Fruit fly (Drosophila melanogaster): ENCODE results near the gene Eig71Eb.

Gene Eig71Eb

dm6 chr3L:15675111-15675510, 25.4 kb downstream of the Eig71Eb start (continued):
- TF ChIP-seq HLH54F (GFP tag; optimal IDR thresholded peaks at IDR 0.05) (no peak), CG17361 (GFP tag; IDR thresholded peaks at IDR 0.05) (peak; percentile 81), gcm2 (GFP tag; optimal IDR thresholded peaks at IDR 0.05) (no peak), zen (tag; optimal IDR thresholded peaks at IDR 0.05) (peak; percentile 82), Asciz (GFP tag; optimal IDR thresholded peaks at IDR 0.05) (peak; percentile 42), ind (GFP tag; optimal IDR thresholded peaks at IDR 0.05) (peak; percentile 49), br (optimal IDR thresholded peaks at IDR 0.05) (no peak), CG14860 (GFP tag; IDR thresholded peaks at IDR 0.05; ENCODE audit: partially characterized antibody) (no peak), inv (GFP tag; IDR thresholded peaks at IDR 0.05; ENCODE audit: partially characterized antibody) (no peak), Awh (GFP tag; IDR thresholded peaks at IDR 0.05) (peak; percentile 47; the same call in 1 of the 2 replicates), dpn (GFP tag; optimal IDR thresholded peaks at IDR 0.05) (peak; percentile 48 to 53), CG6854 (GFP tag; optimal IDR thresholded peaks at IDR 0.05) (no peak), Blimp-1 (GFP tag; optimal IDR thresholded peaks at IDR 0.05) (peak; percentile 78), CG9817 (tag; optimal IDR thresholded peaks at IDR 0.05) (no peak), CG12942 (GFP tag; optimal IDR thresholded peaks at IDR 0.05) (peak; percentile 52), sr (GFP tag; IDR thresholded peaks at IDR 0.05) (no peak), CG4282 (GFP tag; optimal IDR thresholded peaks at IDR 0.05) (no peak), E2f1 (GFP tag; IDR thresholded peaks at IDR 0.05) (0 out of 2 replicates have a peak, but pooled peaks have one; percentile 37), esg (GFP tag; conservative IDR thresholded peaks at IDR 0.05) (peak; percentile 28; the same call in 1 of the 2 replicates), CG10462 (GFP tag; optimal IDR thresholded peaks at IDR 0.05) (peak; percentile 57), HmgZ (tag; optimal IDR thresholded peaks at IDR 0.05) (no peak), Dad (GFP tag; optimal IDR thresholded peaks at IDR 0.05) (no peak), CG11093 (GFP tag; IDR thresholded peaks at IDR 0.05) (0 out of 3 replicates have a peak, but pooled peaks have one; percentile 10), Myb (GFP tag; optimal IDR thresholded peaks at IDR 0.05) (no peak), zf30C (GFP tag; optimal IDR thresholded peaks at IDR 0.05) (peak; percentile 84), gt (GFP tag; IDR thresholded peaks at IDR 0.05) (peak; percentile 13; the same call in 1 of the 2 replicates), CG17328 (GFP tag; IDR thresholded peaks at IDR 0.05) (peak; percentile 79), ase (GFP tag; IDR thresholded peaks at IDR 0.05) (peak; percentile 25; the same call in 1 of the 3 replicates), Deaf1 (tag; optimal IDR thresholded peaks at IDR 0.05) (peak; percentile 15), CG15073 (GFP tag; optimal IDR thresholded peaks at IDR 0.05) (peak; percentile 31), CG12104 (GFP tag; optimal IDR thresholded peaks at IDR 0.05) (no peak), Bteb2 (GFP tag; optimal IDR thresholded peaks at IDR 0.05) (peak; percentile 4), hb (GFP tag; IDR thresholded peaks at IDR 0.05; ENCODE audit: partially characterized antibody) (no peak), D (optimal IDR thresholded peaks at IDR 0.05) (no peak), D (GFP tag; optimal IDR thresholded peaks at IDR 0.05) (peak; percentile 78), wdn (GFP tag; IDR thresholded peaks at IDR 0.05) (no peak), ab (GFP tag; optimal IDR thresholded peaks at IDR 0.05) (no peak), ap (GFP tag; IDR thresholded peaks at IDR 0.05) (no peak), CG17612 (GFP tag; IDR thresholded peaks at IDR 0.05) (no peak), CrebB (tag; optimal IDR thresholded peaks at IDR 0.05) (no peak), CG12769 (tag; optimal IDR thresholded peaks at IDR 0.05) (peak; percentile 5), lab (GFP tag; optimal IDR thresholded peaks at IDR 0.05) (peak; percentile 7), CG1647 (GFP tag; optimal IDR thresholded peaks at IDR 0.05) (no peak), CG18476 (GFP tag; optimal IDR thresholded peaks at IDR 0.05) (peak; percentile 51), CG31365 (tag; optimal IDR thresholded peaks at IDR 0.05) (no peak), prd (optimal IDR thresholded peaks at IDR 0.05) (no peak), prd (GFP tag; IDR thresholded peaks at IDR 0.05) (peak; percentile 76; the same call in 2 of the 3 replicates), MBD-R2 (GFP tag; IDR thresholded peaks at IDR 0.05) (no peak), CG30020 (tag; optimal IDR thresholded peaks at IDR 0.05) (peak; percentile 17), CG3281 (GFP tag; optimal IDR thresholded peaks at IDR 0.05) (no peak), Hand (GFP tag; optimal IDR thresholded peaks at IDR 0.05) (no peak), unpg (GFP tag; optimal IDR thresholded peaks at IDR 0.05) (peak; percentile 80)

Measured in whole organism, embryonic.